Fruit fly (Drosophila melanogaster) S2 (cell line): ENCODE measurements around the gene Proc.

Experiments used
- CG8478 ChIP-seq: fragments of >200 bp; optimal IDR thresholded peaks from 2 replicates; lab custom pipeline; 2018
- CTCF ChIP-seq, 2 experiments: fragments of >200 bp; optimal IDR thresholded peaks; 2 replicates each; lab custom pipeline; 2018

Gene Proc

DNA sequence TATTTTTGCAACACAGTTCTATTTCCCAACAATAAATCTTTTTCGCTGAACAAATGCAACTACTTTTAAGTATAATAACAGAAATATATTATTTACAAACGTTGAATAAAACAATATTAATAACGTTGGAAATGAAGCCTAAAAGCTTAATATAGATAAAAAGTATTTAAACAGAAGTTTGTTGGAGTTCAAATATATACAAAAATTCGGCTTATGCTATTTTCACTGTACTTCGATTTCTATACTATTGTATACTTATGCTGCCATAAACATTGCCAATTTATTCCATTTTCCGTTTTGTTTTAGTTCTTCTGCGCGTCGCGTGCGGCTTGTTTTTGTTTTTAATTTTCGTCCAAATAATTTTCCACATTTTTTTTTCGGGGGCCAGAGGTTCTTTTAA, 50.4 kb downstream of the Proc start, which contains the start of gene CG7115:
TSS of gene CG7115 (plus strand) at position 301 of the 400 bp plus-strand sequence.
- TF ChIP-seq CTCF (optimal IDR thresholded peaks at IDR 0.05; lab: Kevin White, UChicago) (no peak), CG8478 (lab: Kevin White, UChicago) (no peak)

DNA sequence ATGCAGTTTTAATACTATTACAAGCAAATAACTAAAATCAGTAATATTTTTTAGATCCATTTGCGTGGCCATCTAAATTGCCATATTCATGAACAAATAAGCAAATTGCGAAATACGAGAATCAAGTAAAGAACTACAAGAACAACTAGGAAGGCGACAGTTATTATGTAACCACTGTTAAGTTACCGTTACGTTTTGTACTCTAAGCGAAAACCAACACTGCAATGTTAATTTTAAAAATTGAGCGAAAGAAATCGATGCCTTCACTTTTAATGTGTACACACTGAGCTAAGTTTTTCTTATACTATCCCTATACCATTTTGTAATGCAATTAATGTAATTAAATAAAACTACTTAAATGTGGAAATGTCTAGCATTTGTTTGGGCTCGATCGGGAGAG, 50.8 kb downstream of the Proc start:
- TF ChIP-seq CTCF (optimal IDR thresholded peaks at IDR 0.05; lab: Kevin White, UChicago) = no peak
- TF ChIP-seq CG8478 (lab: Kevin White, UChicago) = no peak
